Fruit fly (Drosophila melanogaster) whole organism, embryonic: ENCODE results near the gene Mvb12.

Experiments
- CG11247 ChIP-seq: fragments of 200-800 bp; sonication (Bioruptor generic); IDR thresholded peaks from 2 replicates; pipeline ENCODE4 v1.3.6; 2022; ENCODE audit warnings: missing biosample characterization, missing genetic modification characterization
- CG12219 ChIP-seq: fragments of 200-800 bp; sonication (Bioruptor generic); optimal IDR thresholded peaks from 3 replicates; lab custom pipeline; 2018; ENCODE audit warnings: missing biosample characterization, mild to moderate bottlenecking, missing genetic modification characterization
- CG13287 ChIP-seq: fragments of 200-800 bp; sonication (Bioruptor generic); IDR thresholded peaks from 2 replicates; pipeline ENCODE4 v1.3.6; 2022; ENCODE audit warnings: missing biosample characterization, missing genetic modification characterization; ENCODE audit not compliant: partially characterized antibody
- CG13894 ChIP-seq: fragments of 200-800 bp; sonication (Bioruptor generic); optimal IDR thresholded peaks from 3 replicates; lab custom pipeline; 2018; ENCODE audit warnings: missing biosample characterization, mild to moderate bottlenecking, missing genetic modification characterization, moderate library complexity
- CG14710 ChIP-seq: fragments of 200-800 bp; sonication (Bioruptor generic); optimal IDR thresholded peaks from 3 replicates; lab custom pipeline; 2019; ENCODE audit warnings: missing biosample characterization, mild to moderate bottlenecking, missing genetic modification characterization, moderate library complexity
- CG14860 ChIP-seq: fragments of 200-800 bp; sonication (Bioruptor generic); IDR thresholded peaks from 3 replicates; pipeline ENCODE4 v1.3.6; 2022; ENCODE audit warnings: missing biosample characterization, missing genetic modification characterization; ENCODE audit not compliant: partially characterized antibody
- CG15601 ChIP-seq: fragments of 200-800 bp; sonication (Bioruptor generic); optimal IDR thresholded peaks from 3 replicates; lab custom pipeline; 2019; ENCODE audit warnings: missing biosample characterization, mild to moderate bottlenecking, missing genetic modification characterization, moderate library complexity
- CG1602 ChIP-seq: fragments of 200-800 bp; sonication (Bioruptor generic); optimal IDR thresholded peaks from 3 replicates; lab custom pipeline; 2016; ENCODE audit warnings: missing biosample characterization, missing genetic modification characterization
- CG17385 ChIP-seq: fragments of 200-800 bp; sonication (Bioruptor generic); optimal IDR thresholded peaks from 3 replicates; lab custom pipeline; 2018; ENCODE audit warnings: missing biosample characterization, mild to moderate bottlenecking, missing genetic modification characterization
- CG2129 ChIP-seq: fragments of 200-800 bp; sonication (Bioruptor generic); IDR thresholded peaks from 2 replicates; pipeline ENCODE4 v1.3.6; 2022; ENCODE audit warnings: missing biosample characterization, missing genetic modification characterization; ENCODE audit not compliant: partially characterized antibody
- CG3281 ChIP-seq: fragments of 200-800 bp; sonication (Bioruptor generic); optimal IDR thresholded peaks from 3 replicates; lab custom pipeline; 2017; ENCODE audit warnings: missing biosample characterization, mild to moderate bottlenecking, missing genetic modification characterization
- CG33213 ChIP-seq: fragments of 200-800 bp; sonication (Bioruptor generic); optimal IDR thresholded peaks from 3 replicates; lab custom pipeline; 2016; ENCODE audit warnings: missing biosample characterization, missing genetic modification characterization
- CG33557 ChIP-seq: fragments of 200-800 bp; sonication (Bioruptor generic); optimal IDR thresholded peaks from 2 replicates; lab custom pipeline; 2019; ENCODE audit warnings: missing biosample characterization, mild to moderate bottlenecking, missing genetic modification characterization, moderate library complexity
- CG3726 ChIP-seq: fragments of 200-800 bp; sonication (Bioruptor generic); IDR thresholded peaks from 3 replicates; pipeline ENCODE4, ENCODE4 v1.3.6; 2022; ENCODE audit warnings: missing biosample characterization, missing genetic modification characterization
- CG42726 ChIP-seq: fragments of 200-800 bp; sonication (Bioruptor generic); IDR thresholded peaks from 2 replicates; pipeline ENCODE4 v1.3.6; 2022; ENCODE audit warnings: missing biosample characterization, missing genetic modification characterization; ENCODE audit not compliant: partially characterized antibody
- CG4707 ChIP-seq: fragments of 200-800 bp; sonication (Bioruptor generic); optimal IDR thresholded peaks from 2 replicates; lab custom pipeline; 2018; ENCODE audit warnings: missing biosample characterization, mild to moderate bottlenecking, missing genetic modification characterization, moderate library complexity
- CG5245 ChIP-seq: fragments of 200-800 bp; sonication (Bioruptor generic); optimal IDR thresholded peaks from 3 replicates; lab custom pipeline; 2016; ENCODE audit warnings: missing biosample characterization, missing genetic modification characterization
- CG6654 ChIP-seq: fragments of 200-800 bp; sonication (Bioruptor generic); optimal IDR thresholded peaks from 2 replicates; lab custom pipeline; 2017; ENCODE audit warnings: missing biosample characterization, mild to moderate bottlenecking, missing genetic modification characterization
- CG9609 ChIP-seq: fragments of 200-800 bp; sonication (Bioruptor generic); optimal IDR thresholded peaks from 3 replicates; lab custom pipeline; 2016; ENCODE audit warnings: missing biosample characterization, missing genetic modification characterization
- CG9797 ChIP-seq: fragments of 200-800 bp; sonication (Bioruptor generic); optimal IDR thresholded peaks from 3 replicates; lab custom pipeline; 2018; ENCODE audit warnings: missing biosample characterization, mild to moderate bottlenecking, missing genetic modification characterization
- D19B ChIP-seq: fragments of 200-800 bp; sonication (Bioruptor generic); optimal IDR thresholded peaks from 2 replicates; lab custom pipeline; 2017; ENCODE audit warnings: missing biosample characterization, mild to moderate bottlenecking, missing genetic modification characterization
- Dp ChIP-seq: fragments of 200-800 bp; sonication (Bioruptor generic); optimal IDR thresholded peaks from 2 replicates; lab custom pipeline; 2018; ENCODE audit warnings: missing biosample characterization, mild to moderate bottlenecking, missing genetic modification characterization, moderate library complexity
- Elba2 ChIP-seq: fragments of 200-800 bp; sonication (Bioruptor generic); optimal IDR thresholded peaks from 3 replicates; lab custom pipeline; 2016; ENCODE audit warnings: missing biosample characterization, missing genetic modification characterization
- Hey ChIP-seq: fragments of 200-800 bp; sonication (Bioruptor generic); optimal IDR thresholded peaks from 3 replicates; lab custom pipeline; 2018; ENCODE audit warnings: missing biosample characterization, mild to moderate bottlenecking, missing genetic modification characterization
- Med ChIP-seq: fragments of 200-800 bp; sonication (Bioruptor generic); peaks from one replicate; lab custom pipeline; 2016; ENCODE audit warnings: missing biosample characterization, missing genetic modification characterization, mild to moderate bottlenecking, inconsistent platforms, moderate library complexity
- Rfx ChIP-seq: fragments of 200-800 bp; sonication (Bioruptor generic); IDR thresholded peaks from 2 replicates; pipeline ENCODE4 v1.3.6; 2022; ENCODE audit warnings: missing biosample characterization, missing genetic modification characterization
- Scr ChIP-seq: fragments of 200-800 bp; sonication (Bioruptor generic); IDR thresholded peaks from 2 replicates; pipeline ENCODE4 v1.3.6; 2022; ENCODE audit warnings: missing biosample characterization, missing genetic modification characterization; ENCODE audit not compliant: partially characterized antibody
- Taf1 ChIP-seq: fragments of 200-800 bp; sonication (Bioruptor generic); IDR thresholded peaks from 2 replicates; pipeline ENCODE4 v1.3.6; 2022; ENCODE audit warnings: missing biosample characterization, missing genetic modification characterization
- cad ChIP-seq: fragments of >200 bp; optimal IDR thresholded peaks from 2 replicates; lab custom pipeline; 2017; ENCODE audit warnings: missing biosample characterization, missing genetic modification characterization
- cato ChIP-seq: fragments of 200-800 bp; sonication (Bioruptor generic); optimal IDR thresholded peaks from 2 replicates; lab custom pipeline; 2016; ENCODE audit warnings: missing biosample characterization, missing genetic modification characterization, borderline replicate concordance
- chif ChIP-seq, 2 experiments: fragments of 200-800 bp; sonication (Bioruptor generic); optimal IDR thresholded peaks; 3 replicates each; lab custom pipeline; 2016; ENCODE audit warnings: missing biosample characterization in 2 of 2, missing genetic modification characterization in 2 of 2
- chinmo ChIP-seq: fragments of 200-800 bp; sonication (Bioruptor generic); IDR thresholded peaks from 4 replicates; pipeline ENCODE4 v1.3.6; 2022; ENCODE audit warnings: missing biosample characterization, missing genetic modification characterization; ENCODE audit not compliant: partially characterized antibody
- disco-r ChIP-seq: fragments of 200-800 bp; sonication (Bioruptor generic); optimal IDR thresholded peaks from 2 replicates; lab custom pipeline; 2016; ENCODE audit warnings: missing biosample characterization, missing genetic modification characterization
- dm ChIP-seq: fragments of 200-800 bp; sonication (Bioruptor generic); optimal IDR thresholded peaks from 3 replicates; lab custom pipeline; 2016; ENCODE audit warnings: missing biosample characterization, missing genetic modification characterization
- fd96Cb ChIP-seq: fragments of 200-800 bp; sonication (Bioruptor generic); optimal IDR thresholded peaks from 2 replicates; lab custom pipeline; 2018; ENCODE audit warnings: missing biosample characterization, mild to moderate bottlenecking, missing genetic modification characterization, moderate library complexity
- fru ChIP-seq: fragments of >200 bp; optimal IDR thresholded peaks from 2 replicates; lab custom pipeline; 2017
- gcm2 ChIP-seq: fragments of 200-800 bp; sonication (Bioruptor generic); optimal IDR thresholded peaks from 2 replicates; lab custom pipeline; 2016; ENCODE audit warnings: missing biosample characterization, missing genetic modification characterization
- gt ChIP-seq: fragments of 200-800 bp; sonication (Bioruptor generic); IDR thresholded peaks from 2 replicates; pipeline ENCODE4 v1.3.6; 2022; ENCODE audit warnings: missing biosample characterization, missing genetic modification characterization
- kni ChIP-seq: fragments of 200-800 bp; sonication (Bioruptor generic); optimal IDR thresholded peaks from 3 replicates; lab custom pipeline; 2017; ENCODE audit warnings: mild to moderate bottlenecking, missing biosample characterization, missing genetic modification reagents, missing genetic modification characterization
- lov ChIP-seq, 2 experiments: fragments of 200-800 bp in 1 of 2; fragments of >200 bp in 1 of 2; sonication (Bioruptor generic) in 1 of 2; IDR thresholded peaks in 1 of 2; optimal IDR thresholded peaks in 1 of 2; 2 replicates in 1 of 2; 3 replicates in 1 of 2; pipeline versions ENCODE4 v1.3.6 to Lab custom; 2017 to 2022; ENCODE audit warnings: missing biosample characterization in 1 of 2, missing genetic modification characterization in 1 of 2
- nerfin-2 ChIP-seq: fragments of 200-800 bp; sonication (Bioruptor generic); IDR thresholded peaks from 2 replicates; pipeline ENCODE4 v1.3.6; 2022; ENCODE audit warnings: missing biosample characterization, missing genetic modification characterization; ENCODE audit not compliant: partially characterized antibody
- row ChIP-seq: fragments of 200-800 bp; sonication (Bioruptor generic); IDR thresholded peaks from 3 replicates; pipeline ENCODE4 v1.3.6; 2022; ENCODE audit warnings: missing biosample characterization, missing genetic modification characterization
- run ChIP-seq: fragments of 200-800 bp; sonication (Bioruptor generic); optimal IDR thresholded peaks from 3 replicates; lab custom pipeline; 2018; ENCODE audit warnings: missing biosample characterization, mild to moderate bottlenecking, missing genetic modification characterization
- sc ChIP-seq, 3 experiments: fragments of >200 bp in 2 of 3; fragments of 200-800 bp in 1 of 3; sonication (Bioruptor generic) in 1 of 3; optimal IDR thresholded peaks; 2 replicates in 2 of 3; 3 replicates in 1 of 3; lab custom pipeline; 2017; ENCODE audit warnings: mild to moderate bottlenecking in 1 of 3, missing biosample characterization in 1 of 3, missing genetic modification characterization in 1 of 3, missing genetic modification reagents in 1 of 3
- sens ChIP-seq: fragments of 200-800 bp; sonication (Bioruptor generic); peaks from one replicate; lab custom pipeline; 2016; ENCODE audit warnings: missing biosample characterization, missing genetic modification characterization
- so ChIP-seq: fragments of 200-800 bp; sonication (Bioruptor generic); IDR thresholded peaks from 3 replicates; pipeline ENCODE4 v1.3.6; 2022; ENCODE audit warnings: missing biosample characterization, missing genetic modification characterization
- trem ChIP-seq: fragments of 200-800 bp; optimal IDR thresholded peaks from 3 replicates; lab custom pipeline; 2019; ENCODE audit warnings: missing biosample characterization, mild to moderate bottlenecking, missing genetic modification characterization, moderate library complexity
- unc-4 ChIP-seq: fragments of 200-800 bp; sonication (Bioruptor generic); IDR thresholded peaks from 2 replicates; pipeline ENCODE4 v1.3.6; 2022; ENCODE audit warnings: missing biosample characterization, missing genetic modification characterization; ENCODE audit not compliant: partially characterized antibody

Mvb12 gene

DNA sequence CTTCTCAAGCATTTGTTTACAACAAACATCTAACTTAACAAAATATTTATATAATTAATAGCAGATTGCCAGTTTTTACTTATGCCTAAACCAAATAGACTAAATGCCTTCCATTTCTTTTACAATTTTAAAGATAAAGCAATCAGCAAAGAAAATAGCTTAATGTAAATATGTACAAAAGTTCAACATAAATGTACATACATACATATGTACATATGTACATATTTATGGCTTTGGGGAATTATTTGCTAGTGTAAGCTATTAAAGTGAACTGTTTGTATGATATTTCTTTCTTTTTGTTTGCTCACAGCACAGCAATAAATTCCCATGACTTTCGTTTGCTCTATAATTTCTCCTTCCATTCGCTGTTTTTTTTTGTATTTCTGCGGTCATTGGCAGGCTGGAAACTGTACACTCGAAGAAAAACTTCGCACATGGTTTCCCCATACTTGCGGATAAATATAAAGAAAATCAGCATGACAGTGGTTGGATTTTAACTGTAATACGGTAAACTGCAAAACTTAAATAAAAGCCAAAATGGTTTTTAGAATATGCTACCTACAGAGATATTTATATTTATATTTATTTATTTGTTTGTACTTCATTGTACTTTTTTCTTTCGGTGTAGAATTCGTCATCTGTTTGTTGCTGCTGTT lies 39.9 kb upstream of the Mvb12 start (continued):
- TF ChIP-seq dm (GFP tag; lab: Kevin White, UChicago) (no peak), CG11247 (GFP tag; lab: Robert Waterston, UW) (no peak), gcm2 (GFP tag; lab: Kevin White, UChicago) (no peak), CG3281 (GFP tag; lab: Kevin White, UChicago) (peak; percentile 11), sc (optimal IDR thresholded peaks at IDR 0.05; lab: Kevin White, UChicago) (no peak), sc (GFP tag; optimal IDR thresholded peaks at IDR 0.05; lab: Kevin White, UChicago) (no peak), CG4707 (GFP tag; lab: Kevin White, UChicago) (no peak), CG3726 (no peak), CG5245 (GFP tag; lab: Kevin White, UChicago) (no peak), cato (no peak), fd96Cb (peak; percentile 21), nerfin-2 (GFP tag; lab: Robert Waterston, UW) (no peak), CG33213 (GFP tag; lab: Kevin White, UChicago) (no peak), CG2129 (GFP tag; lab: Robert Waterston, UW) (no peak), disco-r (GFP tag; lab: Kevin White, UChicago) (no peak), so (no peak), Hey (tag; lab: Kevin White, UChicago) (no peak), CG14710 (tag; lab: Kevin White, UChicago) (peak; percentile 26)

DNA sequence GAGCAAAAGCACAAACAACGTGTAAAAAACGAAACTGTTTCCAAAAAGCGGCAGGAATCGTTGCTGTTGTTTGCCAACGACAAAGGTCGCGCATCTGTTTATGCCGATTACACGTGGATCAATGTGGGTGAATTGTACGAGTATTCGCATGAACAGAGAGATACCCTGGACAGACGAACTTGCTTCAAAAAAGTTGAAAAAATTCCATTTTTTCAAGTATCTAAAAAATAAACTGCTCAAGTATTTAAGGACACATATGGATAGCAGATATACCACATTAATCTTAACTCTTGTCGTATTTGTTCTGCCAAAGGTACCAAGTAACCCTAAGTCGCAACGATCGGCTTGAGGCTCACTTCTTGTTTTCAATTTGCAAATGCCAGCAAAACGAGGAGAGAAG lies 38.8 kb upstream of the Mvb12 start:
- TF ChIP-seq gt (GFP tag; lab: Robert Waterston, UW) (no peak), Taf1 (GFP tag; lab: Robert Waterston, UW) (no peak), fd96Cb (no peak), CG1602 (GFP tag; lab: Kevin White, UChicago) (no peak), CG9797 (GFP tag; lab: Kevin White, UChicago) (no peak), sens (peak; percentile 2), CG6654 (GFP tag; lab: Kevin White, UChicago) (no peak), CG33557 (no peak), CG15601 (no peak), Med (peak; percentile 20), CG9609 (no peak), fru (lab: Kevin White, UChicago) (no peak), Elba2 (GFP tag; lab: Kevin White, UChicago) (no peak), run (tag; lab: Kevin White, UChicago) (no peak), CG13894 (tag; lab: Kevin White, UChicago) (no peak), kni (GFP tag; lab: Kevin White, UChicago) (no peak), Rfx (peak; percentile 18; the same call in 1 of the 2 replicates), Dp (GFP tag; lab: Kevin White, UChicago) (no peak), D19B (peak; percentile 56), row (peak; percentile 16; the same call in 1 of the 3 replicates)
- TF ChIP-seq, all 482 proteins: peak for 5

DNA sequence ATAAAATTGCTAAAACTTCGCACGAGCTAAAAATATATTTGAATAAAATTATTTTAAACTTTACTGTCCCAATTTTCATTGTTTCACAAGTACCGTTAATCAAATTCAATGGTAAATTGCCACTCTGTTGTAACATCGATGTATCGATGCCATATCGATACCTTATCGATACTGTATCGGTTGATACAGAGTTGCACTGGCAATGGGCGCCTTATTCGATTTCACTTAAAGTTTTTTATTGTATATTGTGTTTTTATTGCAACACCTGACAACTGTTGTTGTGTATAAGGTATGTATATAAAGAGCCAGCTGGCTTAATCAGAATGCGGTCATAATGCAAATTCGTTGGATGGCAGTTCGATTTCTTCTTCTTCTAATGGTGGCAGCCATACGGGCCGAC lies 37.2 kb upstream of the Mvb12 start, which contains the start of gene CG43229:
CG43229 (plus strand) TSS at position 246 of the 400 bp plus-strand sequence.
- TF ChIP-seq CG42726 (GFP tag; lab: Robert Waterston, UW) = peak; percentile 85
- peak; percentile 35 for TF ChIP-seq CG17385
- peak; percentile 68 for TF ChIP-seq CG13287 (GFP tag; lab: Robert Waterston, UW)
- TF ChIP-seq CG12219 (GFP tag; lab: Kevin White, UChicago) = no peak
- no peak for TF ChIP-seq cad
- peak; percentile 67 for TF ChIP-seq Scr (GFP tag; lab: Robert Waterston, UW)
- no peak for TF ChIP-seq chif (GFP tag; optimal IDR thresholded peaks at IDR 0.05; lab: Kevin White, UChicago)
- peak; percentile 35; the same call in 1 of the 2 replicates for TF ChIP-seq CG2129 (GFP tag; lab: Robert Waterston, UW)
- TF ChIP-seq chinmo = peak; percentile 80; the same call in 2 of the 4 replicates
- peak; percentile 66 for TF ChIP-seq CG14860 (GFP tag; lab: Robert Waterston, UW)
- peak; percentile 11 for TF ChIP-seq trem (tag; lab: Kevin White, UChicago)
- no peak for TF ChIP-seq lov (optimal IDR thresholded peaks at IDR 0.05; lab: Kevin White, UChicago)
- no peak for TF ChIP-seq lov (GFP tag; IDR thresholded peaks at IDR 0.05; lab: Robert Waterston, UW)
- TF ChIP-seq unc-4 (GFP tag; lab: Robert Waterston, UW) = peak; percentile 63
